Worm (Caenorhabditis elegans) whole organism, L4 larva: ENCODE data around the gene pbo-6.
A peak's percentile ranks its signal among the peaks of the same experiment; 100 is the strongest.

Source experiments
- D1046.2 ChIP-seq: fragments of 200-800 bp; sonication (Bioruptor generic); IDR thresholded peaks from 2 replicates; pipeline ENCODE4 v1.3.6; 2022; ENCODE audit warnings: missing genetic modification characterization, missing compliant biosample characterization
- F44E2.7 ChIP-seq: fragments of 200-800 bp; sonication (Bioruptor generic); IDR thresholded peaks from 2 replicates; pipeline ENCODE4 v2.1.2; 2022; ENCODE audit warnings: missing genetic modification characterization, missing compliant biosample characterization
- R02D3.7 ChIP-seq: fragments of 150-350 bp; sonication (generic microtip); optimal IDR thresholded peaks from 3 replicates; lab custom pipeline; 2014; ENCODE audit warnings: missing biosample characterization, missing genetic modification characterization
- T20F7.1 ChIP-seq: fragments of 200-800 bp; sonication (Bioruptor generic); optimal IDR thresholded peaks from 2 replicates; lab custom pipeline; 2018; ENCODE audit warnings: mild to moderate bottlenecking, missing genetic modification characterization, missing compliant biosample characterization
- ZK337.2 ChIP-seq: fragments of 200-800 bp; sonication (Bioruptor generic); IDR thresholded peaks from 2 replicates; pipeline ENCODE4 v1.3.6; 2022; ENCODE audit warnings: missing genetic modification reagents, missing genetic modification characterization, missing compliant biosample characterization
- aha-1 ChIP-seq: fragments of 150-350 bp; peaks from one replicate; lab custom pipeline; 2014; ENCODE audit warnings: missing biosample characterization, missing genetic modification characterization
- aly-2 ChIP-seq: sonication (generic microtip); optimal IDR thresholded peaks from 2 replicates; lab custom pipeline; 2018; ENCODE audit warnings: missing biosample characterization, missing genetic modification characterization
- ama-1 ChIP-seq: fragments of 150-350 bp; optimal IDR thresholded peaks from 2 replicates; lab custom pipeline; 2014; ENCODE audit warnings: inconsistent platforms, mixed read lengths
- ceh-62 ChIP-seq: sonication (generic microtip); optimal IDR thresholded peaks from 2 replicates; lab custom pipeline; 2017; ENCODE audit warnings: missing biosample characterization, missing genetic modification characterization
- ceh-82 ChIP-seq: sonication (generic microtip); optimal IDR thresholded peaks from 2 replicates; lab custom pipeline; 2017; ENCODE audit warnings: missing biosample characterization, missing genetic modification characterization
- daf-16 ChIP-seq, 3 experiments: sonication (generic microtip); optimal IDR thresholded peaks; 2 replicates each; lab custom pipeline; 2016 to 2017; ENCODE audit warnings: missing genetic modification characterization in 3 of 3, missing genetic modification reagents in 3 of 3, mild to moderate bottlenecking in 2 of 3, missing compliant biosample characterization in 2 of 3, missing biosample characterization in 1 of 3, moderate library complexity in 1 of 3
- daf-8 ChIP-seq: fragments of 200-800 bp; sonication (Bioruptor generic); IDR thresholded peaks from 2 replicates; pipeline ENCODE4 v1.3.6; 2022; ENCODE audit warnings: missing genetic modification characterization, missing compliant biosample characterization
- dmd-6 ChIP-seq: fragments of 200-800 bp; sonication (Bioruptor generic); IDR thresholded peaks from 2 replicates; pipeline ENCODE4 v1.3.6; 2022; ENCODE audit warnings: missing genetic modification reagents, missing genetic modification characterization, missing compliant biosample characterization
- dmd-9 ChIP-seq: fragments of 200-800 bp; sonication (Bioruptor generic); IDR thresholded peaks from 2 replicates; pipeline ENCODE4 v1.3.6; 2022; ENCODE audit warnings: missing genetic modification reagents, missing genetic modification characterization, missing compliant biosample characterization
- dpl-1 ChIP-seq: fragments of 150-350 bp; optimal IDR thresholded peaks from 2 replicates; lab custom pipeline; 2014; ENCODE audit warnings: missing biosample characterization, missing genetic modification reagents, missing genetic modification characterization
- dve-1 ChIP-seq: sonication (generic microtip); optimal IDR thresholded peaks from 2 replicates; lab custom pipeline; 2017; ENCODE audit warnings: antibody characterized with exemption, mild to moderate bottlenecking, missing genetic modification characterization, missing compliant biosample characterization; ENCODE audit not compliant: insufficient read depth
- egl-27 ChIP-seq: sonication (generic microtip); optimal IDR thresholded peaks from 3 replicates; lab custom pipeline; 2017; ENCODE audit warnings: missing biosample characterization, missing genetic modification reagents, missing genetic modification characterization
- egl-43 ChIP-seq: fragments of 200-800 bp; sonication (Bioruptor generic); IDR thresholded peaks from 2 replicates; pipeline ENCODE4 v1.3.6; 2022; ENCODE audit warnings: missing genetic modification reagents, missing genetic modification characterization, missing compliant biosample characterization
- hif-1 ChIP-seq, 2 experiments: sonication (generic microtip); optimal IDR thresholded peaks; 2 replicates each; lab custom pipeline; 2016 to 2017; ENCODE audit warnings: missing compliant biosample characterization in 2 of 2, missing genetic modification characterization in 2 of 2, missing genetic modification reagents in 2 of 2, missing genotype in 2 of 2, mild to moderate bottlenecking in 1 of 2
- hlh-11 ChIP-seq: fragments of 200-800 bp; sonication (Bioruptor generic); optimal IDR thresholded peaks from 2 replicates; lab custom pipeline; 2018; ENCODE audit warnings: mild to moderate bottlenecking, missing genetic modification characterization, missing compliant biosample characterization
- hlh-30 ChIP-seq: sonication (generic microtip); optimal IDR thresholded peaks from 2 replicates; lab custom pipeline; 2017; ENCODE audit warnings: antibody characterized with exemption, mild to moderate bottlenecking, missing genetic modification characterization, missing compliant biosample characterization; ENCODE audit not compliant: insufficient read depth
- hmg-1.1 ChIP-seq: fragments of 200-800 bp; sonication (Bioruptor generic); IDR thresholded peaks from 2 replicates; pipeline ENCODE4 v1.3.6; 2022; ENCODE audit warnings: missing genetic modification reagents, missing genetic modification characterization, missing compliant biosample characterization
- jun-1 ChIP-seq: fragments of 150-350 bp; optimal IDR thresholded peaks from 2 replicates; lab custom pipeline; 2014; ENCODE audit warnings: missing biosample characterization, missing genetic modification reagents, missing genetic modification characterization
- lin-1 ChIP-seq: fragments of 200-800 bp; sonication (Bioruptor generic); IDR thresholded peaks from 2 replicates; pipeline ENCODE4 v1.3.6; 2022; ENCODE audit warnings: missing genetic modification reagents, missing genetic modification characterization, missing compliant biosample characterization
- lin-15B ChIP-seq: fragments of 150-350 bp; sonication (generic microtip); optimal IDR thresholded peaks from 3 replicates; lab custom pipeline; 2014; ENCODE audit warnings: missing biosample characterization, missing genetic modification characterization
- lsy-2 ChIP-seq, 2 experiments: fragments of 150-350 bp in 1 of 2; sonication (generic microtip) in 1 of 2; optimal IDR thresholded peaks; 2 replicates each; lab custom pipeline; 2014 to 2017; ENCODE audit warnings: missing biosample characterization in 2 of 2, missing genetic modification characterization in 2 of 2
- mdl-1 ChIP-seq, 2 experiments: fragments of 150-350 bp in 1 of 2; sonication (generic microtip) in 1 of 2; optimal IDR thresholded peaks; 2 replicates each; lab custom pipeline; 2014 to 2017; ENCODE audit warnings: missing biosample characterization in 2 of 2, missing genetic modification characterization in 2 of 2
- mdt-29 ChIP-seq: fragments of 200-800 bp; sonication (Bioruptor generic); IDR thresholded peaks from 2 replicates; pipeline ENCODE4 v1.3.6; 2022; ENCODE audit warnings: missing genetic modification reagents, missing genetic modification characterization, missing compliant biosample characterization
- mep-1 ChIP-seq: fragments of 150-350 bp; sonication (generic microtip); optimal IDR thresholded peaks from 3 replicates; lab custom pipeline; 2014; ENCODE audit warnings: missing biosample characterization, missing genetic modification characterization
- mes-2 ChIP-seq: sonication (generic microtip); optimal IDR thresholded peaks from 2 replicates; lab custom pipeline; 2016; ENCODE audit warnings: missing genotype, mild to moderate bottlenecking, missing genetic modification characterization, missing compliant biosample characterization; ENCODE audit not compliant: poor library complexity, severe bottlenecking
- nhr-10 ChIP-seq: fragments of 150-350 bp; optimal IDR thresholded peaks from 2 replicates; lab custom pipeline; 2014; ENCODE audit warnings: missing biosample characterization, missing genetic modification characterization
- nhr-102 ChIP-seq: sonication (generic microtip); optimal IDR thresholded peaks from 2 replicates; lab custom pipeline; 2016; ENCODE audit warnings: mild to moderate bottlenecking, missing genetic modification characterization, moderate library complexity, missing compliant biosample characterization
- nhr-237 ChIP-seq: sonication (generic microtip); optimal IDR thresholded peaks from 2 replicates; lab custom pipeline; 2017; ENCODE audit warnings: missing biosample characterization, missing genetic modification characterization
- nhr-28 ChIP-seq: fragments of 150-350 bp; optimal IDR thresholded peaks from 2 replicates; lab custom pipeline; 2014; ENCODE audit warnings: missing biosample characterization, missing genetic modification characterization
- nhr-42 ChIP-seq: fragments of 200-800 bp; sonication (Bioruptor generic); IDR thresholded peaks from 2 replicates; pipeline ENCODE4 v1.3.6; 2022; ENCODE audit warnings: missing genetic modification characterization, missing compliant biosample characterization
- nhr-6 ChIP-seq: fragments of 150-350 bp; optimal IDR thresholded peaks from 2 replicates; lab custom pipeline; 2014; ENCODE audit warnings: missing biosample characterization, missing genetic modification characterization
- nhr-77 ChIP-seq: fragments of 150-350 bp; optimal IDR thresholded peaks from 2 replicates; lab custom pipeline; 2014; ENCODE audit warnings: missing biosample characterization, missing genetic modification characterization
- pha-4 ChIP-seq, 2 experiments: fragments of 150-350 bp in 1 of 2; fragments of 200-800 bp in 1 of 2; sonication (Bioruptor generic) in 1 of 2; IDR thresholded peaks in 1 of 2; optimal IDR thresholded peaks in 1 of 2; 2 replicates each; pipeline versions ENCODE4 v1.3.6 to Lab custom; 2014 to 2022; ENCODE audit warnings: missing genetic modification characterization in 2 of 2, missing genetic modification reagents in 2 of 2, missing biosample characterization in 1 of 2, missing compliant biosample characterization in 1 of 2
- php-3 ChIP-seq: fragments of 200-800 bp; sonication (Bioruptor generic); IDR thresholded peaks from 2 replicates; pipeline ENCODE4 v1.3.6; 2022; ENCODE audit warnings: missing genetic modification reagents, missing genetic modification characterization, missing compliant biosample characterization
- rbr-2 ChIP-seq: sonication (generic microtip); optimal IDR thresholded peaks from 2 replicates; lab custom pipeline; 2016; ENCODE audit warnings: missing genotype, missing genetic modification characterization, missing compliant biosample characterization
- set-16 ChIP-seq: fragments of 200-800 bp; sonication (Bioruptor generic); IDR thresholded peaks from 2 replicates; pipeline ENCODE4 v1.3.6; 2022; ENCODE audit warnings: missing genetic modification reagents, missing genetic modification characterization, missing compliant biosample characterization
- skn-1 ChIP-seq: fragments of 150-350 bp; optimal IDR thresholded peaks from 2 replicates; lab custom pipeline; 2014; ENCODE audit warnings: missing biosample characterization, missing genetic modification characterization
- spr-3 ChIP-seq: fragments of 200-800 bp; sonication (Bioruptor generic); optimal IDR thresholded peaks from 2 replicates; lab custom pipeline; 2018; ENCODE audit warnings: mild to moderate bottlenecking, missing genetic modification characterization, missing compliant biosample characterization
- unc-130 ChIP-seq: sonication (generic microtip); optimal IDR thresholded peaks from 2 replicates; lab custom pipeline; 2016; ENCODE audit warnings: missing genetic modification reagents, missing genetic modification characterization, missing compliant biosample characterization
- unc-62 ChIP-seq, 3 experiments: fragments of 150-350 bp in 1 of 3; sonication (generic microtip); optimal IDR thresholded peaks in 2 of 3; peaks in 1 of 3; 1 replicate in 1 of 3; 2 replicates in 2 of 3; lab custom pipeline; 2014 to 2017; ENCODE audit warnings: missing biosample characterization in 3 of 3, missing genetic modification characterization in 3 of 3, missing genetic modification reagents in 3 of 3, missing genotype in 1 of 3
- zfp-2 ChIP-seq: sonication (generic microtip); optimal IDR thresholded peaks from 2 replicates; lab custom pipeline; 2016; ENCODE audit warnings: mild to moderate bottlenecking, missing genetic modification characterization, missing compliant biosample characterization
- ztf-11 ChIP-seq: fragments of 150-350 bp; optimal IDR thresholded peaks from 2 replicates; lab custom pipeline; 2014; ENCODE audit warnings: missing biosample characterization, missing genetic modification characterization

The pbo-6 gene

DNA sequence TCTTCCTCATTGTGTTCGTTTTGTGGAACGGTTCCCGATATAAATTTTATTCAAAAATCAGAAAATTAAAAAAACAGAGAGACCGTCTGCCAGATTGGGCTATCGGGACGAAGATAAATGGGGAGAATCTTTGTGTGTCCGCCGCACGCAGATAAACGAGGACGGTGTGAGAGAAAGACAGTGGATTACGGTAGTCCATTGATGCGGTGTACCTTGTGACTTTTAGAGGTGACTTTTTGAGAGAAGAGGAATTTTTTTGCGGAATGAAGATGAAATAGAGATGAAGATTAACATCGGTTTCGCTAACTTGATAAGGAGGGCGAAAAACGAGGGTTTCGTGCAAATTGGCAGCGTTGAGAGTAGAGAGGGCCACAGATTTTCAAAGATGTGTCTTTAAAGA, 1.1 kb upstream of the pbo-6 start:
- TF ChIP-seq nhr-28: peak; percentile 70
- TF ChIP-seq dpl-1 (GFP tag; lab: Kevin White, UChicago): no peak
- no peak for TF ChIP-seq php-3 (GFP tag; lab: Robert Waterston, UW)
- peak; percentile 62 for TF ChIP-seq hlh-30 (tag; lab: Kevin White, UChicago)
- TF ChIP-seq unc-62 (GFP tag; optimal IDR thresholded peaks at IDR 0.05 in 1 of 2; lab: Kevin White, UChicago): peak in 1 of 2 experiments; percentile 98
- TF ChIP-seq unc-62 (tag; optimal IDR thresholded peaks at IDR 0.05; lab: Kevin White, UChicago): no peak
- no peak for TF ChIP-seq spr-3 (GFP tag; lab: Kevin White, UChicago)
- TF ChIP-seq mdl-1 (tag; optimal IDR thresholded peaks at IDR 0.05; lab: Kevin White, UChicago): peak in 1 of 2 experiments; percentile 11
- no peak for TF ChIP-seq aly-2 (tag; lab: Kevin White, UChicago)
- TF ChIP-seq hlh-11: peak; percentile 61
- TF ChIP-seq zfp-2 (tag; lab: Kevin White, UChicago): no peak
- TF ChIP-seq lsy-2 (tag; optimal IDR thresholded peaks at IDR 0.05; lab: Kevin White, UChicago): peak in 1 of 2 experiments; percentile 79
- peak; percentile 43 for TF ChIP-seq mep-1 (tag; lab: Kevin White, UChicago)
- TF ChIP-seq daf-8: no peak

ce11 chrX:17434234-17434633, 5.4 kb downstream of the pbo-6 start, which contains the start of gene fubl-3:
TSS of gene fubl-3 (plus strand) at chrX:17434445.
- TF ChIP-seq daf-8 (no peak), lin-15B (tag; lab: Kevin White, UChicago) (no peak), egl-43 (GFP tag; lab: Robert Waterston, UW) (no peak), nhr-42 (GFP tag; lab: Robert Waterston, UW) (0 out of 2 replicates have a peak, but pooled peaks have one; percentile 16), nhr-77 (no peak), dmd-9 (GFP tag; lab: Robert Waterston, UW) (no peak), nhr-6 (tag; lab: Kevin White, UChicago) (no peak), dve-1 (tag; lab: Kevin White, UChicago) (no peak), hlh-11 (peak; percentile 30), dmd-6 (GFP tag; lab: Robert Waterston, UW) (peak; percentile 44; the same call in 1 of the 2 replicates), aly-2 (tag; lab: Kevin White, UChicago) (no peak), ama-1 (lab: Kevin White, UChicago) (no peak), set-16 (no peak), ztf-11 (tag; lab: Kevin White, UChicago) (no peak), php-3 (GFP tag; lab: Robert Waterston, UW) (no peak), lsy-2 (tag; optimal IDR thresholded peaks at IDR 0.05; lab: Kevin White, UChicago) (peak; percentile 70 to 95), hif-1 (tag; optimal IDR thresholded peaks at IDR 0.05; lab: Kevin White, UChicago) (peak in 1 of 2 experiments; percentile 15), ceh-62 (tag; lab: Kevin White, UChicago) (no peak), lin-1 (no peak), mdl-1 (tag; optimal IDR thresholded peaks at IDR 0.05; lab: Kevin White, UChicago) (no peak), mes-2 (tag; lab: Kevin White, UChicago) (peak; percentile 54), nhr-237 (tag; lab: Kevin White, UChicago) (no peak), daf-16 (GFP tag; optimal IDR thresholded peaks at IDR 0.05; lab: Kevin White, UChicago) (no peak), daf-16 (tag; optimal IDR thresholded peaks at IDR 0.05; lab: Kevin White, UChicago) (peak; percentile 18), hlh-30 (tag; lab: Kevin White, UChicago) (peak; percentile 43), nhr-10 (no peak), T20F7.1 (GFP tag; lab: Kevin White, UChicago) (no peak), nhr-102 (tag; lab: Kevin White, UChicago) (no peak), D1046.2 (GFP tag; lab: Robert Waterston, UW) (peak; percentile 92), dpl-1 (GFP tag; lab: Kevin White, UChicago) (no peak), aha-1 (peak; percentile 70), jun-1 (no peak), R02D3.7 (no peak), unc-130 (GFP tag; lab: Kevin White, UChicago) (no peak), skn-1 (tag; lab: Kevin White, UChicago) (no peak), rbr-2 (tag; lab: Kevin White, UChicago) (peak; percentile 35), pha-4 (GFP tag; IDR thresholded peaks at IDR 0.05; lab: Robert Waterston, UW) (no peak), pha-4 (tag; optimal IDR thresholded peaks at IDR 0.05; lab: Kevin White, UChicago) (no peak), ceh-82 (tag; lab: Kevin White, UChicago) (no peak), ZK337.2 (no peak), hmg-1.1 (GFP tag; lab: Robert Waterston, UW) (peak; percentile 31; the same call in 1 of the 2 replicates), egl-27 (tag; lab: Kevin White, UChicago) (no peak), F44E2.7 (GFP tag; lab: Robert Waterston, UW) (no peak), mdt-29 (GFP tag; lab: Robert Waterston, UW) (no peak)
